Worm (Caenorhabditis elegans): ENCODE results near the gene col-158.

col-158 gene

DNA sequence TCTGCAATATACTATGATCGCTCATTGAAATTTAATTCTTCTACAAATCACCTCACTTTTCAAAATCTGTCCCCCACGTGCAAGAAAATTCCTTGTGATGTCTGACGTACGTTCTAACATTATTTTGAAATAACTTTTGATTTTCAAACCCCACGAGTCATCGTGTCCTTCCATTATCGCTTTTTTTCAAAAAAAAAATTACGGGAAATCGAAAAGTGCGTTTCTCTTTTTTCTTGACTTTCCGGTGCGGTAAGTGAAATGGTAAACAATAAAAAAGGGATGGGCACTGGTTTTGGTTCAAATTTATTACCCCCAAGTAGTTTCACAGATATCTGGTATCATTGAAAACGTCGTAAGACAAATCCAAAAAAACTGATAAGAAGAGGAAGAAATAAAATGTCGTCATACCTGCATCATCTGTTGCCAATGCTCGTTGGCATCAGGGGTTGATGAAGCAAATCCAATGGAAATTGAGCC lies 25.8 kb upstream of the col-158 start:
- no peak for TF ChIP-seq syd-9 (tag; optimal IDR thresholded peaks at IDR 0.05)
- no peak for TF ChIP-seq elt-2 (tag; optimal IDR thresholded peaks at IDR 0.05)
- TF ChIP-seq Y22D7AL.16 (tag; optimal IDR thresholded peaks at IDR 0.05), result no peak
- TF ChIP-seq npax-4 (tag; optimal IDR thresholded peaks at IDR 0.05), result no peak
- no peak for TF ChIP-seq tbx-2 (tag; optimal IDR thresholded peaks at IDR 0.05)
- no peak for TF ChIP-seq ahr-1 (tag; optimal IDR thresholded peaks at IDR 0.05)
- TF ChIP-seq nhr-11 (tag; optimal IDR thresholded peaks at IDR 0.05), result no peak
- no peak for TF ChIP-seq hlh-6 (tag; optimal IDR thresholded peaks at IDR 0.05)
- TF ChIP-seq pax-1 (tag; optimal IDR thresholded peaks at IDR 0.05), result no peak
- no peak for TF ChIP-seq ceh-18 (tag; optimal IDR thresholded peaks at IDR 0.05)
- no peak for TF ChIP-seq pag-3 (tag; optimal IDR thresholded peaks at IDR 0.05; ENCODE audit: borderline replicate concordance)
- TF ChIP-seq madf-2 (tag; optimal IDR thresholded peaks at IDR 0.05), result no peak
- TF ChIP-seq ama-1 (optimal IDR thresholded peaks at IDR 0.05), result no peak
- no peak for TF ChIP-seq unc-42 (tag; optimal IDR thresholded peaks at IDR 0.05)
- TF ChIP-seq rnt-1 (tag; optimal IDR thresholded peaks at IDR 0.05), result no peak
- TF ChIP-seq sox-2 (GFP tag; IDR thresholded peaks at IDR 0.05), result no peak

ce11 chrV:11809935-11810334 lies 19.4 kb upstream of the col-158 start:
- TF ChIP-seq ceh-34 (tag; optimal IDR thresholded peaks at IDR 0.05), result no peak
- TF ChIP-seq lim-6 (tag; optimal IDR thresholded peaks at IDR 0.05), result no peak
- TF ChIP-seq ref-2 (tag; optimal IDR thresholded peaks at IDR 0.05), result no peak
- TF ChIP-seq elt-2 (tag; optimal IDR thresholded peaks at IDR 0.05), result no peak
- TF ChIP-seq hlh-13 (GFP tag; optimal IDR thresholded peaks at IDR 0.05), result no peak
- TF ChIP-seq odd-2 (tag; optimal IDR thresholded peaks at IDR 0.05), result no peak
- TF ChIP-seq K09A11.1 (tag; optimal IDR thresholded peaks at IDR 0.05; ENCODE audit: insufficient read depth), result no peak
- no peak for TF ChIP-seq unc-86 (tag; optimal IDR thresholded peaks at IDR 0.05)
- no peak for TF ChIP-seq sdc-2 (tag; optimal IDR thresholded peaks at IDR 0.05)
- TF ChIP-seq pros-1 (tag; optimal IDR thresholded peaks at IDR 0.05), result no peak
- no peak for TF ChIP-seq pha-2 (tag; optimal IDR thresholded peaks at IDR 0.05)
- no peak for TF ChIP-seq pqm-1 (tag; optimal IDR thresholded peaks at IDR 0.05)
- no peak for TF ChIP-seq pag-3 (tag; optimal IDR thresholded peaks at IDR 0.05; ENCODE audit: borderline replicate concordance)
- TF ChIP-seq rnt-1 (tag; optimal IDR thresholded peaks at IDR 0.05), result no peak
- no peak for TF ChIP-seq pax-1 (tag; optimal IDR thresholded peaks at IDR 0.05)
- TF ChIP-seq ceh-2 (tag; optimal IDR thresholded peaks at IDR 0.05), result no peak

- TF ChIP-seq ref-2 (tag; optimal IDR thresholded peaks at IDR 0.05) (no peak), K02D7.2 (tag; optimal IDR thresholded peaks at IDR 0.05) (no peak), sdc-2 (tag; optimal IDR thresholded peaks at IDR 0.05) (no peak), sox-2 (GFP tag; IDR thresholded peaks at IDR 0.05) (no peak), nhr-11 (tag; optimal IDR thresholded peaks at IDR 0.05) (no peak), C38D4.7 (GFP tag; optimal IDR thresholded peaks at IDR 0.05) (no peak)
Observed at ce11 chrV:11811921-11812320, 17.5 kb upstream of the col-158 start, which contains the start of gene D2023.3. Gene D2023.3, minus strand, starts transcription at chrV:11812021.

ce11 chrV:11815566-11815965 lies 13.8 kb upstream of the col-158 start:
- TF ChIP-seq pat-9 (tag; optimal IDR thresholded peaks at IDR 0.05), result no peak
- no peak for TF ChIP-seq pha-4 (tag; optimal IDR thresholded peaks at IDR 0.05)
- no peak for TF ChIP-seq ceh-24 (tag; optimal IDR thresholded peaks at IDR 0.05)
- no peak for TF ChIP-seq nhr-11 (tag; optimal IDR thresholded peaks at IDR 0.05)
- TF ChIP-seq ceh-9 (tag; optimal IDR thresholded peaks at IDR 0.05), result no peak
- TF ChIP-seq ceh-6 (GFP tag; optimal IDR thresholded peaks at IDR 0.05), result no peak
- no peak for TF ChIP-seq zip-5 (tag; optimal IDR thresholded peaks at IDR 0.05)
- no peak for TF ChIP-seq ttx-3 (tag; optimal IDR thresholded peaks at IDR 0.05)
- no peak for TF ChIP-seq ceh-45 (GFP tag; IDR thresholded peaks at IDR 0.05)
- no peak for TF ChIP-seq elt-4 (tag; optimal IDR thresholded peaks at IDR 0.05)
- TF ChIP-seq pha-2 (tag; optimal IDR thresholded peaks at IDR 0.05), result no peak
- TF ChIP-seq sox-4 (tag; optimal IDR thresholded peaks at IDR 0.05), result no peak

All from whole organism, late embryonic.